Fruit fly (Drosophila melanogaster) whole organism, wandering third instar larva: ENCODE measurements around the gene CG34007.

Experiments
- CrebA ChIP-seq: fragments of 200-800 bp; sonication (Bioruptor generic); optimal IDR thresholded peaks from 2 replicates; lab custom pipeline; 2016; ENCODE audit warnings: missing biosample characterization, mild to moderate bottlenecking, missing genetic modification characterization, borderline replicate concordance
- Hr83 ChIP-seq: fragments of 200-300 bp; sonication (Bioruptor generic); optimal IDR thresholded peaks from 2 replicates; lab custom pipeline; 2016; ENCODE audit warnings: missing biosample characterization, mild to moderate bottlenecking, missing genetic modification characterization, moderate library complexity; ENCODE audit not compliant: poor library complexity, severe bottlenecking
- Myc ChIP-seq: fragments of >200 bp; optimal IDR thresholded peaks from 2 replicates; lab custom pipeline; 2017
- N ChIP-seq: fragments of >200 bp; optimal IDR thresholded peaks from 2 replicates; lab custom pipeline; 2018; ENCODE audit warnings: missing biosample characterization, missing external identifiers, missing genetic modification characterization
- Sp1 ChIP-seq: fragments of 200-800 bp; sonication (Bioruptor generic); optimal IDR thresholded peaks from 3 replicates; lab custom pipeline; 2019; ENCODE audit warnings: missing biosample characterization, mild to moderate bottlenecking, missing genetic modification characterization, moderate library complexity
- dl ChIP-seq, 2 experiments: fragments of 175-275, 200-275 bp in 1 of 2; fragments of 200-275 bp in 1 of 2; sonication (Bioruptor generic); optimal IDR thresholded peaks; lab custom pipeline; 2018; ENCODE audit warnings: mild to moderate bottlenecking in 2 of 2, missing biosample characterization in 2 of 2, missing genetic modification characterization in 2 of 2, moderate library complexity in 2 of 2; ENCODE audit not compliant: partially characterized antibody in 2 of 2, insufficient read depth in 1 of 2
- h ChIP-seq: fragments of 200-800 bp; sonication (Bioruptor generic); optimal IDR thresholded peaks from 3 replicates; lab custom pipeline; 2016; ENCODE audit warnings: missing biosample characterization, mild to moderate bottlenecking, missing genetic modification characterization
- pan ChIP-seq: fragments of >200 bp; optimal IDR thresholded peaks from 2 replicates; lab custom pipeline; 2017
- psq ChIP-seq: fragments of 200-800 bp; sonication (Bioruptor generic); optimal IDR thresholded peaks from 3 replicates; lab custom pipeline; 2017; ENCODE audit warnings: missing biosample characterization, mild to moderate bottlenecking, missing genetic modification characterization, moderate library complexity
- rgr ChIP-seq: fragments of 200-800 bp; sonication (Bioruptor generic); optimal IDR thresholded peaks from 3 replicates; lab custom pipeline; 2016; ENCODE audit warnings: missing biosample characterization, mild to moderate bottlenecking, missing genetic modification characterization
- tai ChIP-seq: sonication (Bioruptor generic); optimal IDR thresholded peaks from 2 replicates; lab custom pipeline; 2016; ENCODE audit warnings: missing biosample characterization, missing genetic modification characterization

DNA sequence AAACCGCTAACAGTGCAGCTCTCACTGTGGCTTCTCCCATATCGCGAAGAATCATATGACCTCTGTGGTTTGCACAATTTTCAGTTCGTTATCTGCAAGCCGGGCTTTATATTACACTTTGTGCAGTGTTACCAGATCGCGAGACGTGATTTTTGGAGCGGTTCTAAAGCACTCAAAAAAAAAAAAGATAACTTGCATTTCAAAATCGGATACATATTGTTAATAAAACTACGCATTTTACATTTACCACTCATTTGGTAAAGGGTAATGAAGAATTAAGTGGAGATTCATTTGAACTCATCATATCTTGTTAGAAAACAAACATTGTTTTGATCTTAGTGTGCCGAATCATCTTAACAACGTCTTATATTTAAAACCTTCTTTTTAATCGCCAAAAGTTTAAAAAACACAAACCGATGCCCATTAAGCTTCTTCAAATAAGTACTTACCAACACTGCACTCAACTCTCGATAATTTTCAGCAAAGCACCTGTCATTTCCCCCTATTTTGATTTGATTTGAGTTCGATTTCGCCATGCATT, 31.4 kb upstream of the CG34007 start, which contains the start of gene CG2493:
- TF ChIP-seq Myc (lab: Kevin White, UChicago) (no peak), h (peak; percentile 41), tai (GFP tag; lab: Kevin White, UChicago) (no peak), psq (peak; percentile 33), dl (GFP tag; optimal IDR thresholded peaks at IDR 0.05; lab: Kevin White, UChicago; ENCODE audit: insufficient read depth in 1 of 2, partially characterized antibody in 2 of 2) (no peak), N (no peak), pan (lab: Kevin White, UChicago) (no peak), CrebA (GFP tag; lab: Kevin White, UChicago) (no peak), Hr83 (GFP tag; lab: Kevin White, UChicago) (no peak), Sp1 (GFP tag; lab: Kevin White, UChicago) (peak; percentile 65), rgr (GFP tag; lab: Kevin White, UChicago) (peak; percentile 45)
